Fruit fly (Drosophila melanogaster): ENCODE data around the gene Adi1.

Adi1 gene

dm6 chr3L:10637819-10638218, 25.4 kb upstream of the Adi1 start, which contains the start of gene Cnep1r2:
Gene Cnep1r2 (plus strand): TSS chr3L:10638146.
- peak; percentile 91 for TF ChIP-seq bab1 (GFP tag; optimal IDR thresholded peaks at IDR 0.05)
- peak; percentile 89 for TF ChIP-seq toe (GFP tag; optimal IDR thresholded peaks at IDR 0.05)
- TF ChIP-seq CG1620 (GFP tag; optimal IDR thresholded peaks at IDR 0.05) = peak; percentile 81
- TF ChIP-seq Mnt (GFP tag; optimal IDR thresholded peaks at IDR 0.05) = peak; percentile 77
- TF ChIP-seq Clk (GFP tag; optimal IDR thresholded peaks at IDR 0.05) = peak; percentile 84
- TF ChIP-seq CG7101 (tag; optimal IDR thresholded peaks at IDR 0.05) = peak; percentile 98
- TF ChIP-seq CG33017 (tag; optimal IDR thresholded peaks at IDR 0.05) = peak; percentile 97
- peak; percentile 93 for TF ChIP-seq CG14711 (tag; optimal IDR thresholded peaks at IDR 0.05)
- peak; percentile 81 for TF ChIP-seq cic (GFP tag; optimal IDR thresholded peaks at IDR 0.05)
- no peak for TF ChIP-seq cnc (optimal IDR thresholded peaks at IDR 0.05)
- peak; percentile 96 for TF ChIP-seq ovo (GFP tag; optimal IDR thresholded peaks at IDR 0.05)
- TF ChIP-seq Crg-1 (GFP tag; optimal IDR thresholded peaks at IDR 0.05) = peak; percentile 91
- peak; percentile 95 for TF ChIP-seq CG12768 (GFP tag; optimal IDR thresholded peaks at IDR 0.05)
- peak; percentile 90 for TF ChIP-seq pad (GFP tag; optimal IDR thresholded peaks at IDR 0.05)
- TF ChIP-seq CG7045 (GFP tag; optimal IDR thresholded peaks at IDR 0.05) = peak; percentile 97
- peak; percentile 39 for TF ChIP-seq kay (GFP tag; ENCODE audit: borderline replicate concordance)
- peak; percentile 95 for TF ChIP-seq CG11617 (GFP tag; optimal IDR thresholded peaks at IDR 0.05)
- peak; percentile 80 for TF ChIP-seq tj (GFP tag; optimal IDR thresholded peaks at IDR 0.05)
- no peak for TF ChIP-seq CG5204 (GFP tag; optimal IDR thresholded peaks at IDR 0.05)
- no peak for TF ChIP-seq Hr96 (GFP tag; optimal IDR thresholded peaks at IDR 0.05)

dm6 chr3L:10639440-10639839, 23.7 kb upstream of the Adi1 start, which contains the start of gene CG18628:
Gene CG18628 (plus strand): TSS chr3L:10639740.
- TF ChIP-seq ovo (GFP tag; optimal IDR thresholded peaks at IDR 0.05) (no peak), cnc (optimal IDR thresholded peaks at IDR 0.05) (no peak), CG12768 (GFP tag; optimal IDR thresholded peaks at IDR 0.05) (no peak), CG7045 (GFP tag; optimal IDR thresholded peaks at IDR 0.05) (no peak), CG7101 (tag; optimal IDR thresholded peaks at IDR 0.05) (no peak), tj (GFP tag; optimal IDR thresholded peaks at IDR 0.05) (no peak), kay (GFP tag; ENCODE audit: borderline replicate concordance) (no peak), CG33017 (tag; optimal IDR thresholded peaks at IDR 0.05) (no peak), CG11617 (GFP tag; optimal IDR thresholded peaks at IDR 0.05) (no peak), Mnt (GFP tag; optimal IDR thresholded peaks at IDR 0.05) (no peak), CG1620 (GFP tag; optimal IDR thresholded peaks at IDR 0.05) (no peak), Crg-1 (GFP tag; optimal IDR thresholded peaks at IDR 0.05) (no peak), CG5204 (GFP tag; optimal IDR thresholded peaks at IDR 0.05) (no peak), pad (GFP tag; optimal IDR thresholded peaks at IDR 0.05) (no peak), cic (GFP tag; optimal IDR thresholded peaks at IDR 0.05) (no peak), Hr96 (GFP tag; optimal IDR thresholded peaks at IDR 0.05) (no peak), bab1 (GFP tag; optimal IDR thresholded peaks at IDR 0.05) (no peak), toe (GFP tag; optimal IDR thresholded peaks at IDR 0.05) (no peak), Clk (GFP tag; optimal IDR thresholded peaks at IDR 0.05) (no peak), CG14711 (tag; optimal IDR thresholded peaks at IDR 0.05) (no peak)

dm6 chr3L:10641589-10641988, 21.6 kb upstream of the Adi1 start, which contains the start of gene CG14154:
Gene CG14154 (plus strand): TSS chr3L:10641889.
- TF ChIP-seq CG11617 (GFP tag; optimal IDR thresholded peaks at IDR 0.05) (no peak), CG7101 (tag; optimal IDR thresholded peaks at IDR 0.05) (no peak), toe (GFP tag; optimal IDR thresholded peaks at IDR 0.05) (no peak), CG14711 (tag; optimal IDR thresholded peaks at IDR 0.05) (no peak), CG33017 (tag; optimal IDR thresholded peaks at IDR 0.05) (no peak)

dm6 chr3L:10643228-10643627, 19.9 kb upstream of the Adi1 start, which contains the start of gene CG14153:
Gene CG14153 (plus strand): TSS chr3L:10643528.
- TF ChIP-seq CG12768 (GFP tag; optimal IDR thresholded peaks at IDR 0.05) (no peak), CG11617 (GFP tag; optimal IDR thresholded peaks at IDR 0.05) (no peak), Hr96 (GFP tag; optimal IDR thresholded peaks at IDR 0.05) (no peak), pad (GFP tag; optimal IDR thresholded peaks at IDR 0.05) (no peak), CG5204 (GFP tag; optimal IDR thresholded peaks at IDR 0.05) (no peak), toe (GFP tag; optimal IDR thresholded peaks at IDR 0.05) (no peak), Crg-1 (GFP tag; optimal IDR thresholded peaks at IDR 0.05) (no peak), ovo (GFP tag; optimal IDR thresholded peaks at IDR 0.05) (no peak), CG33017 (tag; optimal IDR thresholded peaks at IDR 0.05) (no peak), CG7101 (tag; optimal IDR thresholded peaks at IDR 0.05) (no peak)

- TF ChIP-seq CG14711 (tag; optimal IDR thresholded peaks at IDR 0.05) = no peak
Measured at dm6 chr3L:10645965-10646364, 17.2 kb upstream of the Adi1 start.

- no peak for TF ChIP-seq Crg-1 (GFP tag; optimal IDR thresholded peaks at IDR 0.05)
- TF ChIP-seq CG1620 (GFP tag; optimal IDR thresholded peaks at IDR 0.05) = no peak
- no peak for TF ChIP-seq CG5204 (GFP tag; optimal IDR thresholded peaks at IDR 0.05)
- TF ChIP-seq CG7045 (GFP tag; optimal IDR thresholded peaks at IDR 0.05) = no peak
- TF ChIP-seq Mnt (GFP tag; optimal IDR thresholded peaks at IDR 0.05) = no peak
- no peak for TF ChIP-seq cic (GFP tag; optimal IDR thresholded peaks at IDR 0.05)
- TF ChIP-seq Clk (GFP tag; optimal IDR thresholded peaks at IDR 0.05) = no peak
- no peak for TF ChIP-seq CG14711 (tag; optimal IDR thresholded peaks at IDR 0.05)
Measured at dm6 chr3L:10647158-10647557, 16.0 kb upstream of the Adi1 start.

- TF ChIP-seq bab1 (GFP tag; optimal IDR thresholded peaks at IDR 0.05) = no peak
- no peak for TF ChIP-seq CG7101 (tag; optimal IDR thresholded peaks at IDR 0.05)
Measured at dm6 chr3L:10648431-10648830, 14.7 kb upstream of the Adi1 start.
